Fruit fly (Drosophila melanogaster) S2 (cell line): ENCODE results near the gene CG11498.

Source experiments
- CG8478 ChIP-seq: fragments of >200 bp; optimal IDR thresholded peaks from 2 replicates; lab custom pipeline; 2018
- CTCF ChIP-seq, 2 experiments: fragments of >200 bp; optimal IDR thresholded peaks; 2 replicates each; lab custom pipeline; 2018

DNA sequence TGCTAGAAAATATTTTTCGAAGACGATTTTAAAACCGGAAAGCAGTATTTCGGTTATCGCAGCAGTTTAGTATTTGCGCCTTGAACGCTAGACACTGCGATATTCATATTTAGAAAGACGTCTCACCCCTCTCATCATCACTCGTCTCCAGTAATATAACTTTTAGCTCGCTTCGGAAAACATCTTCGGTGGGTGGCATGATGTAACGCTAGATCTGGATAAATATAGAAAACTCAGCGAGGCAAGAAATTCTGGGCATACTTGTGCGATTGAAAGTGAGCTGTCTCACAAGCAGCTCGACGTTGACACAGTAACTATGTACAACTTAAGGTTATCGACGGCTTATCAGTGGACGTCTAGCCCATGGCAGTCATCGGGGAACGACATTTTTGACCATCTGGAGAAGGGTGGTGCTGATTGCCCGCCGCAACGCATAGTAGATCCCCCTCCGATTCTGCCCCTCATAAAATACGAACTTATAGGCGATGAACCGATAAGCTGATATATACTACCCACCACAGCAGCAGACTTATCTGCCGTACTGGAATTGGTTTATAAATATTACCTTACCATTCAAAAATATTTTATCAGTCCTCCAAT is 43.8 kb upstream of the CG11498 start:
- TF ChIP-seq CG8478 (lab: Kevin White, UChicago), result no peak
- TF ChIP-seq CTCF (optimal IDR thresholded peaks at IDR 0.05; lab: Kevin White, UChicago), result no peak
